Worm (Caenorhabditis elegans) whole organism, L4/young adult: ENCODE results near the gene slr-2.

Source experiments
- W03F9.2 ChIP-seq: fragments of 150-350 bp; optimal IDR thresholded peaks from 2 replicates; lab custom pipeline; 2014; ENCODE audit warnings: missing biosample characterization, missing genetic modification characterization
- dao-5 ChIP-seq: sonication (generic microtip); optimal IDR thresholded peaks from 2 replicates; lab custom pipeline; 2016; ENCODE audit warnings: missing genotype, missing genetic modification characterization, moderate library complexity, missing compliant biosample characterization
- him-1 ChIP-seq: sonication (generic microtip); optimal IDR thresholded peaks from 2 replicates; lab custom pipeline; 2016; ENCODE audit warnings: missing genotype, missing genetic modification reagents, missing genetic modification characterization, missing compliant biosample characterization

- TF ChIP-seq W03F9.2 (tag; lab: Kevin White, UChicago) (no peak), him-1 (tag; lab: Kevin White, UChicago) (no peak), dao-5 (no peak)
These were observed 20.6 kb upstream of the slr-2 start, which contains the start of gene Y59A8B.8 for ce11 chrV:18066257-18066783.
